Worm (Caenorhabditis elegans): ENCODE data around the gene F56D6.12.

F56D6.12 gene

DNA sequence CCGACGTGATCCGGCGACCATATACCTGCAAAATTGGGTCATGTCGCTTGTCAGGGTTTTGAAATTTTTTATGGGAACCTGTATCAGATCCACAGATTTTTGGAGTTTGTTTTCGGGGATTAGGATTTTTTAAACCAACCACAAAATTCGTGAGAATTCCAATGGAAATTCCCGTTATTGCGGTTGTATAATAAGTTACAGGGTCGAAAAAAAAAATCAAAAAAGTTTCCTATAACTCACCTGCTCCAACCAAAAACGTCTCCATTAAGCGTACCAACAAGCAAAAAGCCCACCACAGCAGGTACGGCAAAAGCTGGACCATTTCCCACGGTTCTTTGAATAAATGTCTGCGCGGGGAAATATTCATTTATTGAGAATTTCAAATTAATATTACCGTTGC lies 45.0 kb upstream of the F56D6.12 start:
- no peak for TF ChIP-seq unc-39 (tag; optimal IDR thresholded peaks at IDR 0.05)

DNA sequence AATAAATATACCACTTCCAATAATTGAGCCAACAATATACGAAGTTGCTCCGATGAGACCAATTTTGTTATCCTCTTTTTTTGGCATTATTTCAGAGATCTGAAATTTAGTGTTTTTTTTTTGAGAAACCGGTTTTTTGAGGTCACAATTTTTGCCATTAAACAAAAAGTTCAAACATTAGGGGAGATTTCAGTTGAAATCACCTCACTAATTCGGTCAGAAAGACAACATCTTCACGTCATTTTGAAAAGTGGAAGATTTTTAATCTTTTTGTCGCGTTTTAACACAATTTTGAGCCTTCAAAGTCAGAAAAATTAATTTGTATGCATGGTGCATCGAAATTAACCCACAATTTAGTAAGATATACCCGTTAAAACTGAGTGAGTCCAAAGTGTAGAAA lies 43.0 kb upstream of the F56D6.12 start, which contains the start of gene aat-8:
Gene aat-8 (minus strand): TSS at position 101 of the 400 bp plus-strand sequence.
- TF ChIP-seq nhr-6 (tag; optimal IDR thresholded peaks at IDR 0.05) (no peak), ama-1 (optimal IDR thresholded peaks at IDR 0.05) (no peak), nhr-25 (tag; optimal IDR thresholded peaks at IDR 0.05) (no peak), unc-62 (GFP tag; optimal IDR thresholded peaks at IDR 0.05) (no peak), skn-1 (tag; optimal IDR thresholded peaks at IDR 0.05) (no peak), fos-1 (tag; optimal IDR thresholded peaks at IDR 0.05) (no peak)

DNA sequence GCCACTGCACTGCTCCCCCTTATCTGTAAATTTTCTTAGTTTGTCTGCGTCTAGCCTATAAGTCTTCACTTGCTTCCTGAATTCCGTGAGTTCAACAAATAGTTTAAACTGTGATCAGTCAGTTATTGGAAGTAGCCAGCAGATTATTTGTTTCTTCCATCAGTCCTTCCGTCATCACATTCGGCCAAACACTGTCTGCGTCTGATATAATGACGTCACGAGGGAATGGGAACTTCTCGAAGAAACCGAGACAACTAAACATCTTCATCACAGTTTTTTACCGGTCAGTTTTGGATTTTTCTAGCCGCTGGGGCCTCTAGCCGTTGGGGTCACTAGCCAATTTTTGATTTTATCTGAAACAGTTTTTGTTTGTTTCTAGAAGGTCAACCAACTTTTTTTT lies 41.9 kb upstream of the F56D6.12 start:
- TF ChIP-seq sma-9 (GFP tag; optimal IDR thresholded peaks at IDR 0.05) (no peak), sma-9 (tag; optimal IDR thresholded peaks at IDR 0.05) (no peak), mbf-1 (tag; optimal IDR thresholded peaks at IDR 0.05) (no peak), nhr-25 (tag; optimal IDR thresholded peaks at IDR 0.05) (peak; percentile 38), skn-1 (tag; optimal IDR thresholded peaks at IDR 0.05) (no peak), Y55F3AM.14 (GFP tag; optimal IDR thresholded peaks at IDR 0.05) (no peak), alr-1 (tag; optimal IDR thresholded peaks at IDR 0.05) (no peak), fos-1 (tag; optimal IDR thresholded peaks at IDR 0.05) (peak; percentile 3), lin-13 (GFP tag; optimal IDR thresholded peaks at IDR 0.05) (no peak), C34F6.9 (tag; optimal IDR thresholded peaks at IDR 0.05) (no peak), mdl-1 (tag; optimal IDR thresholded peaks at IDR 0.05) (no peak), nhr-129 (tag; optimal IDR thresholded peaks at IDR 0.05) (peak; percentile 24)

DNA sequence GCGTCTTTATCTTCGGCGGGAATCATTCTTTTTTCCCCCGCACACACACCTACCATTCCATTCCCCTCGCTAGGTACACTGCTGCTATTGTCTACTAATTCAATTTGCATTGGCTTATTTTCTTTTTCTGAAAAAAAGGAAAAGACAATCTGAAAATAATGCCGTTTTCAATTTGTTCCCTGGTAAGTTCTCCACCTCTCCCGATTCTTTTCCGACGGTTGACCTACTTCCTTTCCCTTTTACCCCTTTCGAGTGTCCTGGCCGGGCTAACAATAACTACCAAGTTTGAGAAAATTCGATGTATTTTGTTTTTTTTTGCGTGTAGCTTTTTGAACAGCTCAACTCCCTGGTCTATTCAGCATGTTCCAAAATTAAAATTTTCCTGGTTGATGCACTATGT lies 40.7 kb upstream of the F56D6.12 start, which contains the start of gene F37C4.4:
Gene F37C4.4 (plus strand): TSS at position 58 of the 400 bp plus-strand sequence.
- TF ChIP-seq mdl-1 (tag; optimal IDR thresholded peaks at IDR 0.05) (no peak), sma-3 (GFP tag; optimal IDR thresholded peaks at IDR 0.05) (no peak), unc-62 (GFP tag; optimal IDR thresholded peaks at IDR 0.05) (no peak), lsy-2 (tag; optimal IDR thresholded peaks at IDR 0.05) (no peak), nhr-77 (tag; optimal IDR thresholded peaks at IDR 0.05) (no peak), lin-13 (GFP tag; optimal IDR thresholded peaks at IDR 0.05) (no peak), mbf-1 (tag; optimal IDR thresholded peaks at IDR 0.05) (no peak), ceh-82 (tag; optimal IDR thresholded peaks at IDR 0.05) (no peak)

DNA sequence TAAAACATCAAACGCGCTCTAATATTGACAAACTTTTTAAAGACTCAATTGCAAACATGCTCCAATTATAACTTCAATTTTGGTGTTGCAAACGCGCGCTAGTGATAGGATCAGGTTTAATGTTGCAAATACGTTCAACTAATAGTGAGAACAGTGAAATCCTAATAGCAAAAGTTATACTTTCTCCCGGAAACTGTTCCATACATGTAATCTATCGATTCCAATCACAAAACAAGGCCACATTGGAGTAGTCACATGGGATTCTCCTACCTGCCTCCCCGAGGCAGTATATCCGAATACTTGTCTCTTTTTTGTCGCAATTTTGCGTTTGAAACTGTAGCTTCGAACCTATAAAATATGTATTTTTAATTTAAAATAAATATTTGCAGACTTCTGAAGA lies 38.1 kb upstream of the F56D6.12 start:
- no peak for TF ChIP-seq sem-4 (tag; optimal IDR thresholded peaks at IDR 0.05)
- no peak for TF ChIP-seq ceh-16 (tag; optimal IDR thresholded peaks at IDR 0.05)
- TF ChIP-seq ztf-11 (tag; optimal IDR thresholded peaks at IDR 0.05) = no peak
- no peak for TF ChIP-seq nhr-11 (tag; optimal IDR thresholded peaks at IDR 0.05)
- TF ChIP-seq nhr-129 (tag; optimal IDR thresholded peaks at IDR 0.05) = no peak
- TF ChIP-seq unc-55 (GFP tag; optimal IDR thresholded peaks at IDR 0.05) = no peak
- no peak for TF ChIP-seq nhr-12 (tag; optimal IDR thresholded peaks at IDR 0.05)
- TF ChIP-seq F13H6.1 (tag; optimal IDR thresholded peaks at IDR 0.05) = no peak
- no peak for TF ChIP-seq skn-1 (tag; optimal IDR thresholded peaks at IDR 0.05)
- no peak for TF ChIP-seq dmd-4 (tag; optimal IDR thresholded peaks at IDR 0.05)
- TF ChIP-seq R02D3.7 (tag; optimal IDR thresholded peaks at IDR 0.05) = no peak
- TF ChIP-seq nhr-77 (tag; optimal IDR thresholded peaks at IDR 0.05) = no peak

DNA sequence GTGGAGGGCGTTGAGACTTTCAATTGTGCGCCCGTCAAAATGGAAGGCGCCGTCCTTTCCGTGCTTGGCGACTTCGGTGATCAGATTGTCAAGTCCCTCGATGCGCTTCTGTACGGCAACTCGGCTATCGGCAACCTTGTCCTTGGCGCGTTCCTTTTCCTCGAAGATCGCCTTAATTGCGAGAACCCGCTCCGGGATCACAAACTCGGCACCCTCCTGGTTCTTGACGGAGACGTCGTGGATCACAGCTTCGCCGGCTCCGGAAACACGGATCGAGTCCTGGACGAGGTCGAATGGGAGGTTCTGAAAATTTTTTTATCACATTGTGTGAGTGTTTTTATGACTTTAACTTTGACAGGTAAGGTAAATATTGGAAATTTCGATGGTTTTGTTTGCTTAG lies 34.7 kb upstream of the F56D6.12 start:
- TF ChIP-seq unc-39 (tag; optimal IDR thresholded peaks at IDR 0.05) (no peak), crh-2 (tag; optimal IDR thresholded peaks at IDR 0.05) (no peak)

DNA sequence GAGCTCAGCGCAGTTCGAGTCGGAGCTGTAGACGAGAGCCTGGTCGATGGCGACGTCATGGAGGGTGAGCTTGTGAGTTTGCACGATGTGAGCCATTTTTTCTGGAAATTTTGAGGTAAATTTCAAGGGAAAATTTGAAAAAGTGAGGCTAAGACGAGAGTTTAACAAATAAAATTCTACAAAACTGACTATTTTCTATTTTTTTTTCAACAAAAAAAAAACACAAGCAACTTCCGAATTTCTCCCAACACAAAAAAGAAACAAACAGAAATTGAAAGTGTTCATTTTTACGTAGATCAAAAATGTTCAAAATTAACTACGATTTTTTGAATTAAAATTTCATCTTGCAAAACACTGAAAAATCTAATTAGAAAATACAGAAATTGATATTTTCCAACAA lies 34.2 kb upstream of the F56D6.12 start, which contains the start of gene F37C4.5:
Gene F37C4.5 (minus strand): TSS at position 101 of the 400 bp plus-strand sequence.
- TF ChIP-seq egl-27 (tag; optimal IDR thresholded peaks at IDR 0.05) (no peak), crh-2 (tag; optimal IDR thresholded peaks at IDR 0.05) (no peak), ceh-82 (tag; optimal IDR thresholded peaks at IDR 0.05) (no peak)
